Worm (Caenorhabditis elegans) whole organism, midembryonic: ENCODE measurements around the gene fntb-1.

Experiments used
- T22C8.4 ChIP-seq: fragments of 200-800 bp; sonication (Bioruptor generic); IDR thresholded peaks from 2 replicates; pipeline ENCODE4 v1.3.6; 2022; ENCODE audit warnings: missing genetic modification characterization, missing compliant biosample characterization
- cog-1 ChIP-seq: sonication (generic microtip); optimal IDR thresholded peaks from 2 replicates; lab custom pipeline; 2016; ENCODE audit warnings: missing genetic modification characterization, missing compliant biosample characterization
- flt-1 ChIP-seq: fragments of 200-800 bp; sonication (Bioruptor generic); IDR thresholded peaks from 2 replicates; pipeline ENCODE4 v1.3.6; 2022; ENCODE audit warnings: missing genetic modification characterization, missing compliant biosample characterization
- klf-2 ChIP-seq: fragments of 200-800 bp; sonication (Bioruptor generic); conservative IDR thresholded peaks from 2 replicates; pipeline ENCODE4 v1.3.6; 2022; ENCODE audit warnings: missing genetic modification reagents, missing genetic modification characterization, missing compliant biosample characterization
- med-1 ChIP-seq: sonication (generic microtip); optimal IDR thresholded peaks from 2 replicates; lab custom pipeline; 2017; ENCODE audit warnings: missing genetic modification characterization, mild to moderate bottlenecking, missing compliant biosample characterization, antibody characterized with exemption, missing genetic modification reagents; ENCODE audit not compliant: insufficient read depth
- ref-1 ChIP-seq: fragments of 200-800 bp; sonication (Bioruptor generic); conservative IDR thresholded peaks from 2 replicates; pipeline ENCODE4 v1.3.6; 2022; ENCODE audit warnings: missing genetic modification reagents, missing genetic modification characterization, missing compliant biosample characterization
- tab-1 ChIP-seq: fragments of 200-800 bp; sonication (Bioruptor generic); IDR thresholded peaks from 2 replicates; pipeline ENCODE4 v1.3.6; 2022; ENCODE audit warnings: missing genetic modification characterization, missing compliant biosample characterization
- ztf-23 ChIP-seq: fragments of 200-800 bp; sonication (Bioruptor generic); IDR thresholded peaks from 2 replicates; pipeline ENCODE4 v1.3.6; 2022; ENCODE audit warnings: missing genetic modification reagents, missing genetic modification characterization, missing compliant biosample characterization
- ztf-29 ChIP-seq: fragments of 200-800 bp; sonication (Bioruptor generic); IDR thresholded peaks from 2 replicates; pipeline ENCODE4 v1.3.6; 2022; ENCODE audit warnings: missing genetic modification reagents, missing genetic modification characterization, missing compliant biosample characterization

The fntb-1 gene

DNA sequence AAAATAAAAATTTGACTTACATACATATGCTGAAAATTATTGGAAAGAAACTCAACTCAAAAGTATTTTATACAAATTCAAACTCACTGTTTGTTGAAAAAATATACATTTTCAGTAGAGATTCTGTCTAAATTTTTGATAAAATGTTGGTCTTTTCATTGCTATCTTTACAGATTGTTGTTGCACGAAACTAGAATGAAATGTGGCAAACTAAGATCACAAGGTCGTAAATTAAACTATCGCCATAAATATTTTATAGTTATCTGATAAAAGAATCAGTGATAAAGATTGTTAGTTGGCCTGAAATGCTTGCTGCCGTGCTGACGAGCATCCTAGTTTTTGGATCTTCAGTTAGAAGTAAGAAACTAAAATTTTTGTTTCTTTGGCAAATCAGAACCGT lies 31.5 kb downstream of the fntb-1 start, which contains the start of gene clec-55:
TSS of gene clec-55 (plus strand) at position 301 of the 400 bp plus-strand sequence.
- TF ChIP-seq ztf-23 (GFP tag; lab: Robert Waterston, UW) (no peak), med-1 (GFP tag; lab: Kevin White, UChicago) (no peak), flt-1 (GFP tag; lab: Robert Waterston, UW) (no peak), T22C8.4 (no peak), cog-1 (tag; lab: Kevin White, UChicago) (no peak), ztf-29 (GFP tag; lab: Robert Waterston, UW) (no peak), klf-2 (no peak), tab-1 (no peak), ref-1 (GFP tag; lab: Robert Waterston, UW) (no peak)

DNA sequence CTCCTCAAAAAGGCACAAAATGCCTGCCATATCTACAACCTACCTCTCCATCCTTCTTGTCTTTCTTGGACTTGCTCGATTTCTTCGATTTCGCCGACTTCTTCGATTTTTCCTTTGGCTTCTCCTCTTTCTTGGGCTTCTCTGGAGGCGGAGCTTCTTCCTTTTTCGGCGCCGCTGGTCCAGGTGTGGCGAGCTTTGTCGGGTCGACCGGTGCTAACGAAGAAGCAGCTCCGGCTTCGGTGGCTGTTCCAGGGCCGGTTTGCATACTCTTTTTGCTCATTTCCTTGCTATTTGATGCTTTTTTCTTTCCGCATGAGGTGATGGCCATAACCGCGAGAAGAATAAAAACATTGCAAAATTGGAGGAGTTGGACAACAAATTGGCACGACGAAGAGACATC lies 33.1 kb downstream of the fntb-1 start:
- no peak for TF ChIP-seq ztf-29 (GFP tag; lab: Robert Waterston, UW)
- TF ChIP-seq cog-1 (tag; lab: Kevin White, UChicago), result no peak
- no peak for TF ChIP-seq T22C8.4
- TF ChIP-seq klf-2, result no peak
- no peak for TF ChIP-seq flt-1 (GFP tag; lab: Robert Waterston, UW)
- TF ChIP-seq med-1 (GFP tag; lab: Kevin White, UChicago), result no peak
- TF ChIP-seq ref-1 (GFP tag; lab: Robert Waterston, UW), result no peak
- no peak for TF ChIP-seq ztf-23 (GFP tag; lab: Robert Waterston, UW)
- TF ChIP-seq tab-1, result no peak

DNA sequence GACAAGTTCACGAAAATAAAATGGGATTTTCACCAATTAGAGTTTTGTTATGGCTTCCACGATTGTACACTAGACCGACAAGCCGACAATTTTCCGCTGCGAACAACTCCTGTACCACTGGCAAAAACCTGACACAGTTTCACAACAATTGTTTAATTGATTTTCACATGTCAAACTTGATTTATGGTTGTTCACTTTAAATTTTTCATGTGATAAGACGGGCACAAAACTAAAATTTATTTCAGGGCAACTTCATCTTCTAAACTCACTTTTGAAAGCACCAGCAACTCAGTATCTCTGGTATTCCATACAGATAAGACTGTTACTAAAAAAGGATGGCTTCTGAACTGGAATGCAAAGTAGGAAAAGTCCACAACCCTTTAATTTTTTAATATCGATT lies 34.0 kb downstream of the fntb-1 start, which contains the start of gene R02D5.7:
TSS of gene R02D5.7 (minus strand) at position 101 of the 400 bp plus-strand sequence.
- TF ChIP-seq cog-1 (tag; lab: Kevin White, UChicago), result no peak
- no peak for TF ChIP-seq med-1 (GFP tag; lab: Kevin White, UChicago)
- no peak for TF ChIP-seq T22C8.4
- TF ChIP-seq flt-1 (GFP tag; lab: Robert Waterston, UW), result no peak
- TF ChIP-seq ztf-23 (GFP tag; lab: Robert Waterston, UW), result no peak
- TF ChIP-seq ref-1 (GFP tag; lab: Robert Waterston, UW), result no peak
- TF ChIP-seq tab-1, result no peak
- TF ChIP-seq ztf-29 (GFP tag; lab: Robert Waterston, UW), result no peak
- TF ChIP-seq klf-2, result no peak

DNA sequence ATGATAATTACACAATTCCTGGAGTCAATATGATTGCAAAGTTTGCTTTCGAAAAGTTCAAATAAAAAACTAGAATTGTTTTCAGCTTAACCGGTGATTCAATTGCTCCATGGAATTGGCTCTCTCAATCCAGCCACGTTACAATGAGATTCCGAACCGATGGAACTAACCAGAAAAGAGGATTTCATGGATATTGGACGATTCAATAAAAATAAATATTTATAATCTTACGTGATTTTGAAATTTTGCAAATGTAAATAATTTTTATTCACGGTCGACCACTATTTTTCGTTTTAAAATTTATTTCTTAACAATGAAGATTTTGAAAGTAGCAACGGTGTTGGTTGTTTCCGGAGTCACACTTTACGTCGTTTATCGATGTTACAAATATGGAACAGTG lies 34.5 kb downstream of the fntb-1 start, which contains the start of gene R02D5.10:
TSS of gene R02D5.10 (plus strand) at position 301 of the 400 bp plus-strand sequence.
- TF ChIP-seq flt-1 (GFP tag; lab: Robert Waterston, UW), result no peak
- TF ChIP-seq T22C8.4, result no peak
- TF ChIP-seq cog-1 (tag; lab: Kevin White, UChicago), result no peak
- TF ChIP-seq med-1 (GFP tag; lab: Kevin White, UChicago), result no peak
- no peak for TF ChIP-seq ztf-23 (GFP tag; lab: Robert Waterston, UW)
- no peak for TF ChIP-seq ref-1 (GFP tag; lab: Robert Waterston, UW)
- TF ChIP-seq tab-1, result no peak
- no peak for TF ChIP-seq ztf-29 (GFP tag; lab: Robert Waterston, UW)

DNA sequence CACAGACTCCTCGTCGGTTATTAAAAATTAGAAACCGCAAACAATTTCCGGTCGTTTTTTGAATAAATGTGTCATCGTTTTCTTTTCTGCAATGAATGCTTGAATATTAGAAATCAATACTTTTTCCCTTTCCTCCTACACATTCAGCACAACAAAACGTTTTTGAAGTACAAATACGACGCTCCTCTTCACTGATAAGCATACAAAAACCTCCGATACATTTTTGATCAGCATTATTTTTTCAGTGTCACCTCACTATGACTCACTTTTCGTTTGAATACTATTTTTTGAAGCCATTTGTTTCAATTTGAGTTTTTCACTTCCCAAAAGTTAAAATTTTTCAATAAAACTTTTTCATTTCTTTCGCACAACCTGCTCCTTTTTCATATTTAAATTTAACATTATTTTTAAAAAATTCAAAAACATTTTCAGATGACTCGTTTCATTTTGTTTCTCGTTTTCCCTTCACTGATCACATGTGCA lies 35.3 kb downstream of the fntb-1 start, which contains the start of gene R02D5.3:
TSS of gene R02D5.3 (plus strand) at position 433 of the 483 bp plus-strand sequence.
- TF ChIP-seq klf-2 (no peak), T22C8.4 (no peak), ztf-29 (GFP tag; lab: Robert Waterston, UW) (no peak), ztf-23 (GFP tag; lab: Robert Waterston, UW) (no peak)

DNA sequence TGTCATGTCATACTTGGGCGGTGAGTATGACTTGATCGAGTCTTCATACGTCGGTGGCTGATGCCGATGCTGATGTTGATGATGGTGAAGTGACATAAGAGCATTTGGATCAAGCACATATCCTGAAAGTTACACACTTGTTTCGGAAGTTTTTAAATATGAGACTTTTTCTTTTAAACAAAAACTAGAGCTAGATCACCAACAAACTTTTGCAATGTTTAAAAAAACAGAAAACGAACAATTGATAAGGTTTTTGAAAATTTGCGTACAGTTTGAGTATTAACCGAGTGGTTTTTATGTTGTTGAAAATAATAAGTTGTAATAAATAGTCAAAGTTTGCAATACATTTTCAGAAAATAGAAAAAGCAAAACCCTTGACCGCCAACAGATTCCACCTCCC lies 37.1 kb downstream of the fntb-1 start, which contains the start of gene R02D5.4:
TSS of gene R02D5.4 (minus strand) at position 101 of the 400 bp plus-strand sequence.
- TF ChIP-seq cog-1 (tag; lab: Kevin White, UChicago), result no peak
- no peak for TF ChIP-seq ztf-29 (GFP tag; lab: Robert Waterston, UW)
- no peak for TF ChIP-seq T22C8.4
- TF ChIP-seq tab-1, result no peak
- TF ChIP-seq flt-1 (GFP tag; lab: Robert Waterston, UW), result no peak
- TF ChIP-seq ztf-23 (GFP tag; lab: Robert Waterston, UW), result no peak
- no peak for TF ChIP-seq med-1 (GFP tag; lab: Kevin White, UChicago)
- no peak for TF ChIP-seq klf-2
- no peak for TF ChIP-seq ref-1 (GFP tag; lab: Robert Waterston, UW)

DNA sequence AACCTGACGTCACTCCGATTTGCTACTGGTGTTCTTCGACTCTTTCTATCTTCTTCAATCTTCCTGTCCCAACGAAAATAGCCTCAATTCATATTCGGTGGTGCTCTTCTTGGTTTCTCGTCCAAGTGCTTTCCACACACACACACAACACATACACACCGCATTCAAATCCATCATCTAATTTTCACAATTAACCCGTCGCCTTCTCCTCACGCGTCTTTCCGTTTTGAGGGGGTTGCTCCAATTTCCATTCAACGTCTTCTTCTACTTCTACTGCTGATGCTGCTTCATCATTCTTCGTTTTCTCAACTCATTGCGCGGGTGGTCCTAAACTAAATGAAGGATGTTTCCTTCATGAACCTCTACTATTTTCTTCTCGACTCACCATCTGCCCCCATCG lies 43.6 kb downstream of the fntb-1 start:
- TF ChIP-seq ref-1 (GFP tag; lab: Robert Waterston, UW) (no peak), flt-1 (GFP tag; lab: Robert Waterston, UW) (no peak), klf-2 (no peak), cog-1 (tag; lab: Kevin White, UChicago) (no peak), ztf-29 (GFP tag; lab: Robert Waterston, UW) (no peak), tab-1 (no peak), med-1 (GFP tag; lab: Kevin White, UChicago) (no peak), T22C8.4 (no peak), ztf-23 (GFP tag; lab: Robert Waterston, UW) (no peak)

DNA sequence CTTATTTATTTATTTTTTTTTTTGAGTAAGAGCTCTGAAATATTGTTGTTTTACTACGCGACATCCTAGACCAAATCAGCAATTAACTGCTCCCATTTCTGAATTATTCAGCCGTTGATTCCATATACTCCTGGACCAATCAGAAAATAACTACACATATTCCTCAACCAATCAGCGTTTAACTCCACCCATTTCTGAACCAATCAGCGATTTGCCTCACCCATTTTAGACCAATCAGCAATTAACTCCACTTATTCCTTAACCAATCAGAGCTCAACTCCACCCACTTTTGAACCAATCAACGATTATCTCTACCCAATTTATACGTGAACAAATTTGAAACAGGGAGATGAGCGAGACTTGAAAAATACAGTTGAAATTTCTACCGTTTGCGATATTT lies 46.2 kb downstream of the fntb-1 start:
- TF ChIP-seq klf-2, result no peak
- no peak for TF ChIP-seq cog-1 (tag; lab: Kevin White, UChicago)
- no peak for TF ChIP-seq T22C8.4
- TF ChIP-seq med-1 (GFP tag; lab: Kevin White, UChicago), result no peak

DNA sequence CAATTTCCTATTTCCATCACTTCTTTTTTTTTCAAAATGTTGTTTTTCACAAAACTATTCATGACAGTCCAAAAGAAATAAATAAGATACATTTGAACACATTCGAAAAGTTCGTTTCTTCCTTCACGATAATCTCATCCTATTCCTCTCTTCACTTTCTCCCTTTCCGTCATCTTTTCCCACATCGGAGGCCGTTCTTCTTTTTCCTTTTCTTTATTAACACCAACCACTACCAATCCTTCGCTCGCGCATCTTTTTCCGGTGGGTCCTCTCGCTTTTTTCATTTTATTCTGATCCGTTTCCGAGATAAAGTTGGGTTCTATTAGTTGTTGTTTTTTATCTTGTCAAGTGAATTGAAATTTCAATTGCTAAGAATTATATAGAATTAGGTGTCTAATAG lies 48.0 kb downstream of the fntb-1 start:
- no peak for TF ChIP-seq T22C8.4
- TF ChIP-seq med-1 (GFP tag; lab: Kevin White, UChicago), result no peak
- no peak for TF ChIP-seq flt-1 (GFP tag; lab: Robert Waterston, UW)
- no peak for TF ChIP-seq ztf-29 (GFP tag; lab: Robert Waterston, UW)
- TF ChIP-seq ref-1 (GFP tag; lab: Robert Waterston, UW), result no peak
- TF ChIP-seq cog-1 (tag; lab: Kevin White, UChicago), result no peak
- TF ChIP-seq ztf-23 (GFP tag; lab: Robert Waterston, UW), result no peak
- TF ChIP-seq klf-2, result no peak
- TF ChIP-seq tab-1, result no peak

DNA sequence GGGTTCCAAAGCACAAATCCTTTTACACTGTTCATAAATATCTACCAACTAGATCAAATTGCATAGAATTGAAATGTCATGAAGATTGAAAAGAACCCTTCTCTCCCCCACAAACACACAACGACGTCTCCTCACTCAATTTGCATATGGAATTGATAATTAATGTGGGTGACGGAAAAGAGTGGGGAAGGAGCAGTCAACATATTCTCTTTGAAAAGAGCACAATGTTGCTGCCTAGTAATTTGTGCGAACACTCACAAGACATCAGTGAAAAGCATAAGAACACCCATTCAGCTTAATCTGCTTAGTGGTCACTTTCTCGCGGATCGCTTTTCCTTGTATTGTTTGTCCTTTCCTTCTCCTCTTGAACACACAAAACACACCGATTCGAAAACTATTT lies 49.0 kb downstream of the fntb-1 start:
- TF ChIP-seq ztf-23 (GFP tag; lab: Robert Waterston, UW) (no peak), ref-1 (GFP tag; lab: Robert Waterston, UW) (no peak), T22C8.4 (no peak), tab-1 (no peak), flt-1 (GFP tag; lab: Robert Waterston, UW) (no peak), med-1 (GFP tag; lab: Kevin White, UChicago) (no peak), ztf-29 (GFP tag; lab: Robert Waterston, UW) (no peak), klf-2 (no peak), cog-1 (tag; lab: Kevin White, UChicago) (no peak)
